Fruit fly (Drosophila melanogaster) whole organism, embryonic: ENCODE data around the gene Eip75B.

Experiments used
- Adf1 ChIP-seq: fragments of 200-800 bp; sonication (Bioruptor generic); IDR thresholded peaks from 2 replicates; pipeline ENCODE4 v1.3.6; 2022; ENCODE audit warnings: missing biosample characterization, missing genetic modification characterization
- Atf3 ChIP-seq: fragments of 200-800 bp; sonication (Bioruptor generic); optimal IDR thresholded peaks from 3 replicates; lab custom pipeline; 2016; ENCODE audit warnings: missing biosample characterization, missing genetic modification characterization
- B-H1 ChIP-seq: fragments of 200-800 bp; sonication (Bioruptor generic); IDR thresholded peaks from 3 replicates; pipeline ENCODE4 v1.3.6; 2022; ENCODE audit warnings: missing biosample characterization, missing genetic modification characterization
- CG10267 ChIP-seq: fragments of 200-800 bp; sonication (Bioruptor generic); optimal IDR thresholded peaks from 2 replicates; lab custom pipeline; 2018; ENCODE audit warnings: missing biosample characterization, mild to moderate bottlenecking, missing genetic modification characterization, moderate library complexity
- CG10321 ChIP-seq: fragments of 200-800 bp; sonication (Bioruptor generic); IDR thresholded peaks from 2 replicates; pipeline ENCODE4 v1.3.6; 2022; ENCODE audit warnings: missing biosample characterization, missing genetic modification characterization
- CG1233 ChIP-seq: fragments of 200-800 bp; sonication (Bioruptor generic); optimal IDR thresholded peaks from 4 replicates; lab custom pipeline; 2018; ENCODE audit warnings: missing biosample characterization, mild to moderate bottlenecking, missing genetic modification characterization
- CG12769 ChIP-seq: fragments of 200-800 bp; sonication (Bioruptor generic); optimal IDR thresholded peaks from 2 replicates; lab custom pipeline; 2019; ENCODE audit warnings: missing biosample characterization, mild to moderate bottlenecking, missing genetic modification characterization, moderate library complexity
- CG13424 ChIP-seq: fragments of 200-800 bp; sonication (Bioruptor generic); optimal IDR thresholded peaks from 2 replicates; lab custom pipeline; 2019; ENCODE audit warnings: missing biosample characterization, mild to moderate bottlenecking, missing genetic modification characterization, moderate library complexity
- CG14710 ChIP-seq: fragments of 200-800 bp; sonication (Bioruptor generic); optimal IDR thresholded peaks from 3 replicates; lab custom pipeline; 2019; ENCODE audit warnings: missing biosample characterization, mild to moderate bottlenecking, missing genetic modification characterization, moderate library complexity
- CG15011 ChIP-seq: fragments of 200-800 bp; sonication (Bioruptor generic); optimal IDR thresholded peaks from 3 replicates; lab custom pipeline; 2018; ENCODE audit warnings: missing biosample characterization, mild to moderate bottlenecking, missing genetic modification characterization
- CG17385 ChIP-seq: fragments of 200-800 bp; sonication (Bioruptor generic); optimal IDR thresholded peaks from 3 replicates; lab custom pipeline; 2018; ENCODE audit warnings: missing biosample characterization, mild to moderate bottlenecking, missing genetic modification characterization
- CG2116 ChIP-seq: fragments of 200-800 bp; sonication (Bioruptor generic); optimal IDR thresholded peaks from 3 replicates; lab custom pipeline; 2018; ENCODE audit warnings: missing biosample characterization, mild to moderate bottlenecking, missing genetic modification characterization
- CG2678 ChIP-seq: fragments of 200-800 bp; sonication (Bioruptor generic); optimal IDR thresholded peaks from 3 replicates; lab custom pipeline; 2019; ENCODE audit warnings: missing biosample characterization, mild to moderate bottlenecking, missing genetic modification characterization, moderate library complexity
- CG2712 ChIP-seq: fragments of 200-800 bp; optimal IDR thresholded peaks from 3 replicates; lab custom pipeline; 2019; ENCODE audit warnings: missing biosample characterization, mild to moderate bottlenecking, missing genetic modification characterization, moderate library complexity
- CG31441 ChIP-seq: fragments of 200-800 bp; sonication (Bioruptor generic); IDR thresholded peaks from 2 replicates; pipeline ENCODE4 v1.3.6; 2022; ENCODE audit warnings: missing biosample characterization, missing genetic modification characterization
- CG34422 ChIP-seq: fragments of 200-800 bp; sonication (Bioruptor generic); IDR thresholded peaks from 3 replicates; pipeline ENCODE4 v1.3.6; 2022; ENCODE audit warnings: missing biosample characterization, missing genetic modification characterization
- CG5180 ChIP-seq: fragments of 200-800 bp; sonication (Bioruptor generic); optimal IDR thresholded peaks from 3 replicates; lab custom pipeline; 2017; ENCODE audit warnings: missing biosample characterization, missing genetic modification characterization, mild to moderate bottlenecking, moderate library complexity, missing genetic modification reagents
- CG6272 ChIP-seq: fragments of 200-800 bp; sonication (Bioruptor generic); IDR thresholded peaks from 2 replicates; pipeline ENCODE4 v1.3.6; 2022; ENCODE audit warnings: missing biosample characterization, missing genetic modification characterization
- CG7271 ChIP-seq: fragments of 200-800 bp; sonication (Bioruptor generic); optimal IDR thresholded peaks from 2 replicates; lab custom pipeline; 2018; ENCODE audit warnings: missing biosample characterization, mild to moderate bottlenecking, missing genetic modification characterization, moderate library complexity
- Dll ChIP-seq: fragments of 200-800 bp; sonication (Bioruptor generic); IDR thresholded peaks from 4 replicates; pipeline ENCODE4 v1.3.6; 2022; ENCODE audit warnings: missing biosample characterization, missing genetic modification characterization; ENCODE audit not compliant: partially characterized antibody
- GATAe ChIP-seq: fragments of 200-800 bp; sonication (Bioruptor generic); conservative IDR thresholded peaks from 2 replicates; pipeline ENCODE4 v1.3.6; 2022; ENCODE audit warnings: missing biosample characterization, missing genetic modification characterization
- Gsc ChIP-seq: fragments of 200-800 bp; sonication (Bioruptor generic); IDR thresholded peaks from 2 replicates; pipeline ENCODE4 v1.3.6; 2022; ENCODE audit warnings: missing biosample characterization, missing genetic modification characterization
- HLH54F ChIP-seq: fragments of 200-800 bp; sonication (Bioruptor generic); optimal IDR thresholded peaks from 3 replicates; lab custom pipeline; 2016; ENCODE audit warnings: missing biosample characterization, missing genetic modification characterization
- Hsf ChIP-seq: fragments of 200-800 bp; sonication (Bioruptor generic); optimal IDR thresholded peaks from 3 replicates; lab custom pipeline; 2016; ENCODE audit warnings: missing biosample characterization, missing genetic modification characterization
- MESR4 ChIP-seq: fragments of 200-800 bp; sonication (Bioruptor generic); optimal IDR thresholded peaks from 2 replicates; lab custom pipeline; 2018; ENCODE audit warnings: missing biosample characterization, mild to moderate bottlenecking, missing genetic modification characterization, moderate library complexity
- Oli ChIP-seq: fragments of 200-800 bp; sonication (Bioruptor generic); optimal IDR thresholded peaks from 2 replicates; lab custom pipeline; 2018; ENCODE audit warnings: missing biosample characterization, mild to moderate bottlenecking, missing genetic modification characterization, moderate library complexity
- Ptx1 ChIP-seq: fragments of 200-800 bp; sonication (Bioruptor generic); IDR thresholded peaks from 2 replicates; pipeline ENCODE4 v1.3.6; 2022; ENCODE audit warnings: missing biosample characterization, missing genetic modification characterization
- Side ChIP-seq: fragments of 200-800 bp; sonication (Bioruptor generic); optimal IDR thresholded peaks from 2 replicates; lab custom pipeline; 2016; ENCODE audit warnings: missing biosample characterization, missing genetic modification characterization
- TFAM ChIP-seq: fragments of 200-800 bp; sonication (Bioruptor generic); optimal IDR thresholded peaks from 2 replicates; lab custom pipeline; 2017; ENCODE audit warnings: missing biosample characterization, missing genetic modification characterization, inconsistent platforms
- Usf ChIP-seq: fragments of 200-800 bp; sonication (Bioruptor generic); optimal IDR thresholded peaks from 2 replicates; lab custom pipeline; 2017; ENCODE audit warnings: missing genotype, missing biosample characterization, missing genetic modification characterization
- ac ChIP-seq: fragments of 200-800 bp; sonication (Bioruptor generic); optimal IDR thresholded peaks from 3 replicates; lab custom pipeline; 2017; ENCODE audit warnings: missing biosample characterization, mild to moderate bottlenecking, missing genetic modification characterization
- al ChIP-seq: fragments of 200-800 bp; sonication (Bioruptor generic); IDR thresholded peaks from 2 replicates; pipeline ENCODE4 v1.3.6; 2022; ENCODE audit warnings: missing biosample characterization, missing genetic modification characterization
- chn ChIP-seq: fragments of 200-800 bp; sonication (Bioruptor generic); optimal IDR thresholded peaks from 2 replicates; lab custom pipeline; 2016; ENCODE audit warnings: missing biosample characterization, missing genetic modification characterization
- da ChIP-seq: fragments of 200-800 bp; sonication (Bioruptor generic); optimal IDR thresholded peaks from 2 replicates; lab custom pipeline; 2016; ENCODE audit warnings: missing biosample characterization, missing genetic modification characterization
- danr ChIP-seq: fragments of 200-800 bp; sonication (Bioruptor generic); IDR thresholded peaks from 2 replicates; pipeline ENCODE4 v1.3.6; 2022; ENCODE audit warnings: missing biosample characterization, missing genetic modification characterization
- ewg ChIP-seq: fragments of 200-800 bp; sonication (Bioruptor generic); optimal IDR thresholded peaks from 3 replicates; lab custom pipeline; 2017; ENCODE audit warnings: mild to moderate bottlenecking, missing biosample characterization, missing genetic modification reagents, missing genetic modification characterization
- fd3F ChIP-seq: fragments of 200-800 bp; sonication (Bioruptor generic); optimal IDR thresholded peaks from 2 replicates; lab custom pipeline; 2018; ENCODE audit warnings: missing biosample characterization, mild to moderate bottlenecking, missing genetic modification characterization, moderate library complexity
- fd96Cb ChIP-seq: fragments of 200-800 bp; sonication (Bioruptor generic); optimal IDR thresholded peaks from 2 replicates; lab custom pipeline; 2018; ENCODE audit warnings: missing biosample characterization, mild to moderate bottlenecking, missing genetic modification characterization, moderate library complexity
- gcm ChIP-seq: fragments of 200-800 bp; sonication (Bioruptor generic); optimal IDR thresholded peaks from 2 replicates; lab custom pipeline; 2019; ENCODE audit warnings: missing biosample characterization, mild to moderate bottlenecking, missing genetic modification characterization, moderate library complexity
- her ChIP-seq: fragments of 200-800 bp; sonication (Bioruptor generic); optimal IDR thresholded peaks from 2 replicates; lab custom pipeline; 2016; ENCODE audit warnings: missing biosample characterization, missing genetic modification characterization
- lilli ChIP-seq: fragments of 200-800 bp; sonication (Bioruptor generic); optimal IDR thresholded peaks from 3 replicates; lab custom pipeline; 2016; ENCODE audit warnings: missing biosample characterization, missing genetic modification characterization
- nom ChIP-seq: fragments of 200-800 bp; sonication (Bioruptor generic); optimal IDR thresholded peaks from 2 replicates; lab custom pipeline; 2017; ENCODE audit warnings: missing biosample characterization, missing genetic modification characterization, mild to moderate bottlenecking, moderate library complexity, missing genetic modification reagents
- p53 ChIP-seq: fragments of 200-800 bp; sonication (Bioruptor generic); optimal IDR thresholded peaks from 2 replicates; lab custom pipeline; 2016; ENCODE audit warnings: missing biosample characterization, missing genetic modification characterization
- rib ChIP-seq: fragments of 200-800 bp; sonication (Bioruptor generic); IDR thresholded peaks from 2 replicates; pipeline ENCODE4 v1.3.6; 2022; ENCODE audit warnings: missing biosample characterization, missing genetic modification characterization
- scrt ChIP-seq: fragments of 200-800 bp; sonication (Bioruptor generic); optimal IDR thresholded peaks from 2 replicates; lab custom pipeline; 2018; ENCODE audit warnings: missing biosample characterization, mild to moderate bottlenecking, missing genetic modification characterization, moderate library complexity
- sens-2 ChIP-seq: fragments of 200-800 bp; sonication (Bioruptor generic); IDR thresholded peaks from 2 replicates; pipeline ENCODE4 v1.3.6; 2022; ENCODE audit warnings: missing biosample characterization, missing genetic modification characterization
- slou ChIP-seq: fragments of 200-800 bp; sonication (Bioruptor generic); optimal IDR thresholded peaks from 3 replicates; lab custom pipeline; 2016; ENCODE audit warnings: missing biosample characterization, missing genetic modification characterization
- tin ChIP-seq: fragments of 200-800 bp; sonication (Bioruptor generic); optimal IDR thresholded peaks from 3 replicates; lab custom pipeline; 2016; ENCODE audit warnings: missing biosample characterization, missing genetic modification characterization
- tll ChIP-seq, 2 experiments: fragments of 200-800 bp in 1 of 2; fragments of >200 bp in 1 of 2; sonication (Bioruptor generic) in 1 of 2; optimal IDR thresholded peaks; 2 replicates each; lab custom pipeline; 2017 to 2019; ENCODE audit warnings: missing biosample characterization in 2 of 2, missing genetic modification characterization in 2 of 2, mild to moderate bottlenecking in 1 of 2, moderate library complexity in 1 of 2
- zfh1 ChIP-seq: fragments of 200-800 bp; sonication (Bioruptor generic); IDR thresholded peaks from 3 replicates; pipeline ENCODE4 v1.3.6; 2022; ENCODE audit warnings: missing biosample characterization, missing genetic modification characterization

Gene Eip75B

DNA sequence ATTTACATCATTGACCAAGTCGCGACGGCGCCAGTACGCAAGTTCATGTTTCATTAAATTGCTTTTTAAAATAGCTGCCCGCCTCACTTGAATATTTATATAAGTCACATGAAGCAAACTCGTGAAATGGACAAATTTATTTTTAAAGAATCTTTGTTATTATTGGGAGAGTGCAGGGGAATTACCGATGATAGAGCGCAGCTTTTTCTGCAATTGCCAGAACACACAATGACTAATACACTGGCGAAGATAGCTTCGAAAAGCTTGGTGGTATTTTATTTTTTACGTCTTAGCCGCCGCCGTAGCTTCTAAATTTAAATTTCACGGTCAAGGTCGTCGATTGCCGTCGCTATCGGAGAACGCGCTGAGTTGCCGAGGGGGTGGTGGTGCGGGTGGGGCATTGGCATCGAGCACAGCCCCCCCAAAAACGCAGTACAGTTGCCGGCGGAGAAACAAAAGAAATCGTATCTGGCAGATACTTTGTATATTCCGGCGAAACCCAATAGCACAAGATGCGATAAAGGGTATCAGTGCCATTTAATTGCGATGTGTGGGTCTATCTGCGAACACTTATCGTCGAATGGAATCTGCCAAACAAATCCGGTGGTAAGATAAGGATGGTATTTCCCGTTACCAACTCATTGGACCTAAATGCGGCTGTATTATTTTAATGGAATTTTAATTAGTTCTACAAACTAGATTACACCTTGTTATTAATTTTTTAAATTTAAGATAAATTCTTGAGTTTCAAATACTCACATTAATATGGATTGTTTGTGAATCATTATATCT is 151.3 kb downstream of the Eip75B start (continued):
- no peak for TF ChIP-seq tin (GFP tag; lab: Kevin White, UChicago)
- no peak for TF ChIP-seq CG15011 (GFP tag; lab: Kevin White, UChicago)
- TF ChIP-seq TFAM: no peak
- TF ChIP-seq Dll (GFP tag; lab: Robert Waterston, UW): no peak
- no peak for TF ChIP-seq CG6272 (GFP tag; lab: Robert Waterston, UW)
- no peak for TF ChIP-seq B-H1 (GFP tag; lab: Robert Waterston, UW)
- TF ChIP-seq chn (GFP tag; lab: Kevin White, UChicago): no peak
- no peak for TF ChIP-seq her (GFP tag; lab: Kevin White, UChicago)
- TF ChIP-seq lilli: no peak
- no peak for TF ChIP-seq al (GFP tag; lab: Robert Waterston, UW)
- TF ChIP-seq CG1233 (GFP tag; lab: Kevin White, UChicago): no peak
- TF ChIP-seq GATAe (GFP tag; lab: Robert Waterston, UW): peak; percentile 55
- TF ChIP-seq CG7271 (tag; lab: Kevin White, UChicago): no peak
- TF ChIP-seq CG14710 (tag; lab: Kevin White, UChicago): no peak
- no peak for TF ChIP-seq fd96Cb
- TF ChIP-seq slou (GFP tag; lab: Kevin White, UChicago): no peak
- TF ChIP-seq tll (GFP tag; optimal IDR thresholded peaks at IDR 0.05; lab: Kevin White, UChicago): no peak
- no peak for TF ChIP-seq CG17385 (GFP tag; lab: Kevin White, UChicago)
- TF ChIP-seq CG10267 (tag; lab: Kevin White, UChicago): no peak
- TF ChIP-seq CG13424: no peak
- peak; percentile 53; the same call in 1 of the 2 replicates for TF ChIP-seq Adf1 (GFP tag; lab: Robert Waterston, UW)
- 0 out of 2 replicates have a peak, but pooled peaks have one; percentile 8 for TF ChIP-seq Ptx1 (GFP tag; lab: Robert Waterston, UW)
- TF ChIP-seq CG5180 (GFP tag; lab: Kevin White, UChicago): no peak
- no peak for TF ChIP-seq CG31441 (GFP tag; lab: Robert Waterston, UW)
- no peak for TF ChIP-seq scrt
- TF ChIP-seq Atf3: no peak
- no peak for TF ChIP-seq Gsc (GFP tag; lab: Robert Waterston, UW)
- TF ChIP-seq Oli (tag; lab: Kevin White, UChicago): no peak
- no peak for TF ChIP-seq CG2712
- no peak for TF ChIP-seq HLH54F
- no peak for TF ChIP-seq Usf (GFP tag; lab: Kevin White, UChicago)
- no peak for TF ChIP-seq CG34422 (GFP tag; lab: Robert Waterston, UW)
- TF ChIP-seq Hsf (GFP tag; lab: Kevin White, UChicago): no peak
- TF ChIP-seq CG10321 (GFP tag; lab: Robert Waterston, UW): no peak
- no peak for TF ChIP-seq fd3F (GFP tag; lab: Kevin White, UChicago)
- 0 out of 3 replicates have a peak, but pooled peaks have one; percentile 16 for TF ChIP-seq zfh1
- no peak for TF ChIP-seq ac (GFP tag; lab: Kevin White, UChicago)
- TF ChIP-seq ewg (GFP tag; lab: Kevin White, UChicago): no peak
- peak; percentile 29 for TF ChIP-seq CG12769
- no peak for TF ChIP-seq CG2678 (tag; lab: Kevin White, UChicago)
- no peak for TF ChIP-seq gcm (GFP tag; lab: Kevin White, UChicago)
- TF ChIP-seq sens-2 (GFP tag; lab: Robert Waterston, UW): no peak
- no peak for TF ChIP-seq danr (GFP tag; lab: Robert Waterston, UW)
- no peak for TF ChIP-seq da
- TF ChIP-seq CG2116 (GFP tag; lab: Kevin White, UChicago): no peak
- TF ChIP-seq p53 (GFP tag; lab: Kevin White, UChicago): no peak
- TF ChIP-seq MESR4 (GFP tag; lab: Kevin White, UChicago): no peak
- TF ChIP-seq Side: no peak
- TF ChIP-seq nom: no peak
- peak; percentile 40; the same call in 1 of the 2 replicates for TF ChIP-seq rib (GFP tag; lab: Robert Waterston, UW)
